Fruit fly (Drosophila melanogaster) S2 (cell line): ENCODE data around the gene Alp13.

Experiments
- CG8478 ChIP-seq: fragments of >200 bp; optimal IDR thresholded peaks from 2 replicates; lab custom pipeline; 2018
- CTCF ChIP-seq, 2 experiments: fragments of >200 bp; optimal IDR thresholded peaks; 2 replicates each; lab custom pipeline; 2018

dm6 chr3R:10063707-10064106, 11.5 kb downstream of the Alp13 start, which contains the start of gene CG33631:
- TF ChIP-seq CG8478 (no peak), CTCF (optimal IDR thresholded peaks at IDR 0.05; lab: Kevin White, UChicago) (no peak)
